Fruit fly (Drosophila melanogaster): ENCODE measurements around the gene CG13965.

dm6 chr2L:19966410-19966809 is 4.3 kb upstream of the CG13965 start, which contains the start of gene OS9:
- no peak for TF ChIP-seq CG32121 (GFP tag; IDR thresholded peaks at IDR 0.05)
- no peak for TF ChIP-seq CG8159 (tag; optimal IDR thresholded peaks at IDR 0.05)
- TF ChIP-seq CG4496 (GFP tag; IDR thresholded peaks at IDR 0.05) = no peak
- TF ChIP-seq CG12605 (GFP tag; IDR thresholded peaks at IDR 0.05) = no peak
- no peak for TF ChIP-seq gl (tag; optimal IDR thresholded peaks at IDR 0.05)
- TF ChIP-seq CG9948 (tag; optimal IDR thresholded peaks at IDR 0.05) = no peak
- TF ChIP-seq CG17806 (tag; optimal IDR thresholded peaks at IDR 0.05) = no peak

All from whole organism, pupa.